Worm (Caenorhabditis elegans) whole organism, dauer: Measurements from ENCODE around the gene mrps-18C.

Source experiments
- unc-62 ChIP-seq: sonication (generic microtip); optimal IDR thresholded peaks from 2 replicates; lab custom pipeline; 2017; ENCODE audit warnings: missing biosample characterization, missing genetic modification reagents, missing genetic modification characterization

mrps-18C gene

ce11 chrIII:4934896-4935628 lies at the start of gene mrps-18C:
mrps-18C (plus strand) TSS chrIII:4935578.
- no peak for TF ChIP-seq unc-62 (GFP tag; lab: Kevin White, UChicago)

DNA sequence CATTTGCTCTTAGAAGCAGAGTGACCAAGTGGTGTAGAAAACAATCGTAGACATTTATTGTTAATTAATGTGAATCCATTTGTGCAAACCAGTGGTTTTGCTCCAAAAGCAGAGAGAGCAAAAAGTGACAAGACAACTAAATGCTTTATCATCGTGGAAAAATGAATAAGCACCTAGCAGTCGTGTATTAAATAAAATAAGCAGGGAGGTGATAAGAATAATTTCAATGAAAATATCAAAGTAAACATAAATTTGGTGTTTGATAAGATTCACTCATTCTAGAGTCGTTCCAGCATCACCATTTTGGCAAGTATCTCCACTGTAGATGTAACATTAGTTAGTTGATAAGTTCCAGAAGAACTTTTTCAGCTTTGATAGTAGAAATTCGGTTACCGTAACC lies 48.1 kb upstream of the mrps-18C start, which contains the start of gene clec-6:
clec-6 (minus strand) TSS at position 154 of the 400 bp plus-strand sequence.
- TF ChIP-seq unc-62 (GFP tag; lab: Kevin White, UChicago): no peak

DNA sequence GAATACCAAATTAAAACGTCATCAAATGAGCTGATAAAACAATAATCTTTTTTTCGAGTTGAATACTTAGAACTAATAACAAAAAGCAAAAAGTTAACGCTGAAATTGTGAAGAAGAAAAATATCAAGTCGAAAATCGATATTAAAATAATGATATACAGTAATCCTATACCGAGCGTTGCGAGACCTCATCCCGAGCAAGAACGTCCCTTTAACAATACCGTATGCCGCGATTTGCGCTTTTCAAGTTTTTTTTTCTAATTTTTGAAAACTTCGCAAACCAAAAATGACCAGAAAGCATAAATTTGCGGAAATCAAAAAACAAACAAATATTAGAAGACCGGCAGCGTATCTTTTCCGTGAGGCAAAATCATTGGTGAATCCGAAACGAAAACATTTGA lies 44.4 kb upstream of the mrps-18C start, which contains the start of gene F26F4.5:
F26F4.5 (minus strand) TSS at position 256 of the 400 bp plus-strand sequence.
- no peak for TF ChIP-seq unc-62 (GFP tag; lab: Kevin White, UChicago)

- TF ChIP-seq unc-62 (GFP tag; lab: Kevin White, UChicago): no peak
Measured at ce11 chrIII:4893540-4893939, 41.8 kb upstream of the mrps-18C start, which contains the start of gene F26F4.6. F26F4.6 (minus strand) TSS chrIII:4893640.

DNA sequence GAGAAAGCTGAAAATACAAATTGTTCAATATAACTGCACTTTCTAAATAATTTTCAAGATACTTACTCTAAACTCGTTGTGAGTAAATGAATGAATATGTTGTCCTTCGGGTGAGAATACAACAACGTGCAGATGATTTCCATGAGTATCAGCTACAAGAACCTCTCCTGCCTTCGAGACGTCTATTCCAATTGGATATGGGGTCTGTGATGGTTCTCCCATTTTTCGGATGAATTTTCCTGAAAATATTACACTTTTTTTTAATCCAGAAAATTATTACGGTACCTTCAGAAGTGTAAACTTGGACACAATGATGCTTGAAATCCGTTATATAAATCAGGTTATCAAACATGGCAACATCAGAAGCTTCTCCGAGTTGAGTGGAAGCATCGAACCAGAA lies 40.1 kb upstream of the mrps-18C start:
- no peak for TF ChIP-seq unc-62 (GFP tag; lab: Kevin White, UChicago)

DNA sequence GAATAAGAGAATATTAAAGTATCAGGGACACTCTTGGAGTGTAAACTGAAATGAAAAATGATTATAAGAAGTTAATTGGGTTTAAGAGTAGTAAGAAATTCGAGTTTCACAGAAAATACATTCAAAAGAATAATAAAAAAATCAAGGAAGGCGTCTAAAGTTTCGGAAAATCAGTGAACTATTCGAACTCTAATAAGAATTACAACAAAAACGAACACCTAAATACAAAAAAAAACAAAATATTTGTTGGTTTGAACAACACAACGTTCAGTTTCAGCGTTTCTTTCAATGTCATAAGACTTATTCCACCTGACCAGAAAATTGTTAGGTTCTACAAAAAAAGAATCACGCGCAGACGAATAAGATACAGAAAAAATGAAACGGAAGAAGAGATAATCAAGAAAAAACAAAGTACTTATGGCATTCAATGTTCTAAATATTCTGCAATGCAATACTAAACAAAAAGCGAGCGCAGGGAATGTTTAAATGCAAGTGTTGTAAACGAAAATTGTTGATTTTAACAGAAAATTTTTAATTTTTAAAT lies 36.3 kb upstream of the mrps-18C start, which contains the start of gene nhl-2:
nhl-2 (minus strand) TSS at position 51 of the 544 bp plus-strand sequence.
- no peak for TF ChIP-seq unc-62 (GFP tag; lab: Kevin White, UChicago)

DNA sequence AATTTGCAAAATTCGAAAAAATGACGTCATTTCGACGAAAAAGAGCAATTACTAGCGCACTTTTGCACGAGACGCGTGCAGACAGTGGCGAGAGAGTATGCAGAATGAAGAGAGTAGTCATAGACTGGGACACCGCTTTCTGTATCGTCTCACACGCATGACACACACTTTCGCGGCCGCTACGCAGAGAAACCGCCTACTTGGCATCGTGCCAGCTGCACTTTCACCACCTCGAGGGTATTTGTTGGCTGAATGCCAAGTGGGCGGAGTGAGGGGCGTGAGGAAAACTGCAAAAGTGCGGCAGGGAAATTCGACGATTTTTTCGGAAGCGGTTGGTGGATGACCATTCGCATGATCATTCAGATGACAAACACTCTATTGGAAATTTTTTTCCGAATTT lies 35.6 kb upstream of the mrps-18C start:
- no peak for TF ChIP-seq unc-62 (GFP tag; lab: Kevin White, UChicago)

DNA sequence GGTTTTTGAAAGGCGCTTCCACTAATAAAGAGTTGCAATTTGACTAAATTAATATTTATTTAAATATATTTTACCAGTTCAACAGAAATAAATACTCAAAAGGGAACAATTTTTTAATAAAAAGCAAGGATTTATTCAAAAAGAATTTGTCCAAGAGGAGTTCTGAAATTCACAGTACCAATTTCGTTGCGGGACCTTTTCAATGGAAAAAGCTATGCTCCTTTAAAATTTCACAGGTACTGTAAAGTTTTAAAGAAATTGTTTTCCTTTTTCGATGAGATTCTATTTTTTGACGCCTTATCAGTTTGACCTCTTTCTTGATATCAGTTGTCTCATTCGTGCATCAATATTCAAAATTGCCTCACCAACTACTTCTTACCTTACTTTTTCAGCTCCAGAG lies 35.1 kb upstream of the mrps-18C start, which contains the start of gene tag-340:
tag-340 (plus strand) TSS at position 249 of the 400 bp plus-strand sequence.
- TF ChIP-seq unc-62 (GFP tag; lab: Kevin White, UChicago): no peak

DNA sequence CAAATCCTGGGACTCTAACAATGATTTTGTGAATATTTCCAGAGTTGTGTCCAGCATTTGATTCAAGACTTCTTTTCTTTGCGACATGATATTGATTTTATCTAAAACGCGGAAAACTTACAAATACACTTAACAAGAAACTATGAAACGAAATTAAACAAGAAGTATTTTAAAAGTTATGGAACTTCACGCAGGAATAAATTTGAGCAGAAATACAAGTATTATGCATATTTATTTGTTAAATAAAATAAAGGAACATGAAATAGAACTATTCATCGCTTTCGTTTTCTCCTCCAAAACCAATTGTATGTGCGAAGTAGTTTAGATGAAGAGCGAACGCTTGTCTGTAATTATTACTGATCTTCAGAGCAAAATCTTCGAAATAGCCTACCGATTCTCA lies 31.6 kb upstream of the mrps-18C start, which contains the start of gene kbp-2:
kbp-2 (minus strand) TSS at position 101 of the 400 bp plus-strand sequence.
- TF ChIP-seq unc-62 (GFP tag; lab: Kevin White, UChicago): no peak

- no peak for TF ChIP-seq unc-62 (GFP tag; lab: Kevin White, UChicago)
Measured at ce11 chrIII:4905405-4905804, 30.0 kb upstream of the mrps-18C start, which contains the start of gene F26F4.8. F26F4.8 (minus strand) TSS chrIII:4905473.

- TF ChIP-seq unc-62 (GFP tag; lab: Kevin White, UChicago): no peak
Measured at ce11 chrIII:4906365-4906764, 29.0 kb upstream of the mrps-18C start.

ce11 chrIII:4906896-4907295 lies 28.5 kb upstream of the mrps-18C start, which contains the start of gene rom-1:
rom-1 (plus strand) TSS chrIII:4907196.
- TF ChIP-seq unc-62 (GFP tag; lab: Kevin White, UChicago): no peak

DNA sequence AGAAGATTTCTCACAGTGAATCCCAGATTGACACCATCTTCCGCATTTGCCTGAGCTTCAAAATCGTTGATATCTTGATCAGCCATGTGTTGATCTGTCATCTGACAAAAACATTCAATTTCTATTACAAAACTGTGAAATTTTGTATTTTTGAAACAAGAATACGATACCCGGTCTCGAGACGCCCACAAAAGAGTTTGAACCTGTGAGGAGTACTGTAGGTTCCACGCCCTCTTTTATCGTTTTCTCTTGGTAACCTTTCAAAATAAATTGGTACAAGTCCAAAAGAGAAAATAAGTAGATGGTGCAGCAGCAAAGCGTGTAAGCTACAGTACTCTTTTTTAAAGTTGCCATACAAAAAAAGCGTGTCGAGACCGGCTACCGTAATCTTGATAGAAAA lies 25.4 kb upstream of the mrps-18C start, which contains the start of gene F26F4.12:
F26F4.12 (minus strand) TSS at position 101 of the 400 bp plus-strand sequence.
- no peak for TF ChIP-seq unc-62 (GFP tag; lab: Kevin White, UChicago)

DNA sequence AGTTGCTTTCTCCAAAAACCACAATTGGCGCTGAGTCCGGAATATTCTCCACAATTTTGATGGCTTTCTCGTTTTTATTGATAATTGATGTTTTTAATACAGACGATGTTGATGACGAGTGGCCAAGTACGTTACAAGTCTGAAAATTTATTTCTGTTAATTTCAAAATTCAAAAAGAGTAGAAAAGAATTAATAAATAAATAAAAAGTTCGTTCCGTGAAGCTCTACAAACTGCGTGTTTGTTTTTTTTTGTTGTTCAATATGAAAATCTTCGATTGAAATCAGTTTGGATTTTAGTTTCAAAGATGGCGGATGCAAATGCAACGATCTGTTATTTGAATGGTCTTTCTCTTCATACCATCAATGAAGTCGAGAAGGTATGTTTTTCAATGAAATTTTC lies 24.4 kb upstream of the mrps-18C start, which contains the start of gene F26F4.2:
F26F4.2 (plus strand) TSS at position 301 of the 400 bp plus-strand sequence.
- no peak for TF ChIP-seq unc-62 (GFP tag; lab: Kevin White, UChicago)

DNA sequence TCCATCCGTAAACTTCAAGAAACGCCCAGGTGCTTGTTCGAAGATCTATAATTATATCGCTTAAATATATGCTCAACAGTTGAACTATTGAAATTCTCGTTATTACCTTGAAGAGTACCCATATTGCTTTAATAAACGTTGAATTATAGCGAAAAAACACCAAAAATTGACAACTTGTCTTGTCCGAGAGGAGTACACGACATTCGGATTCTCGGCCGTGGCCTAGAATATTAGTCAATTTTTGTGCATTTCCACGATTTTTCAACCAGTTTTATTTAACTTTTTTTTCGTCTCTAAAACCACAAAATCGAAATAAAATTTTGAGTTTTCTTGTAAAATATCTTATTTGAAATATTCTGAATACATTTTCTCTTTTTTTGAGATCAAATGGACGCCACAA lies 23.1 kb upstream of the mrps-18C start, which contains the start of the genes F26F4.9 and cee-1:
F26F4.9 (minus strand) TSS at position 205 of the 400 bp plus-strand sequence.
cee-1 (plus strand) TSS at position 383 of the 400 bp plus-strand sequence.
- TF ChIP-seq unc-62 (GFP tag; lab: Kevin White, UChicago): no peak

DNA sequence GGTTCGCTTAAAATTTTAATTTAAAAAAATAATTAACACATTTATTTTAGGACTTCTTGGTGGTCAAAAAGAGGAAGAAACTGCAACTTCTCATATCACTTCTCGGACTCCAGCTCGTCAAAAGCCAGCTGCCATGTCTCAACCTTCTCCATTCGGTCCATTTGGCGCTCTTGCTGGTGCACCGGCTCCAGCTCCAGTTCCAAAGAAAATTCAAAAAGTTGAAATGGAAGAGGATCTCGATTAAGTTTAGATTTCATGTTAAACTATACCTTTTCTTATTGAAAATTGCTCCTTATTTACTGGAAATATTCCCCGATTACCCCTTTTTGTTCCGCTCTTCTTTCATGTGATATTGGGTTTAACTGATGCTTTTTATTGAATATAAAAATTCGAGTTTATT lies 21.6 kb upstream of the mrps-18C start:
- no peak for TF ChIP-seq unc-62 (GFP tag; lab: Kevin White, UChicago)
